Worm (Caenorhabditis elegans): ENCODE measurements around the gene gst-6.

DNA sequence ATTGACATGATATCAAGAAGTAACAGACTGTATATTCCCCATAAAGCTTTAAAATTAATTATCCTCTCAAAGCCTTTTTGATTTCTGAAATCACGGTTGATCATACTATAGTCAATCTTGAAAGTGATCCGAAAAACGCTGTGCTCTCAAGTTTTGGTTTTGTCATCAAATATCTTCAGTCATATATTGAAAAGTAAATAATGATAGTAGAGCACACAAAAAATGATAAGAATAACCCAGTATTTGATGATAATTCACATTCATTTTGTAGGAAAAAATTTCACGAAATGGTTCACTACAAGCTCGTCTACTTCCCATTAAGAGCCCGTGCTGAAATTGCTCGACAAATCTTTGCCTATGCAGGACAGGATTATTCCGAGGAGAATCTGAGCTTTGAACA, at the start of gene gst-6:
- TF ChIP-seq mbf-1 (tag; optimal IDR thresholded peaks at IDR 0.05) (no peak), sem-4 (tag; optimal IDR thresholded peaks at IDR 0.05) (no peak), ztf-11 (tag; optimal IDR thresholded peaks at IDR 0.05) (no peak), mdl-1 (tag; optimal IDR thresholded peaks at IDR 0.05) (no peak), nhr-25 (tag; optimal IDR thresholded peaks at IDR 0.05) (no peak), dmd-4 (tag; optimal IDR thresholded peaks at IDR 0.05) (no peak), unc-62 (GFP tag; optimal IDR thresholded peaks at IDR 0.05) (no peak), unc-39 (tag; optimal IDR thresholded peaks at IDR 0.05) (no peak), elt-1 (tag; optimal IDR thresholded peaks at IDR 0.05) (no peak), Y55F3AM.14 (GFP tag; optimal IDR thresholded peaks at IDR 0.05) (no peak), nhr-77 (tag; optimal IDR thresholded peaks at IDR 0.05) (no peak)

Measured in whole organism, L2 larva.